Comparison of ENCODE assay signal across 5 fruit fly cellular contexts in the genomic region with DNA sequence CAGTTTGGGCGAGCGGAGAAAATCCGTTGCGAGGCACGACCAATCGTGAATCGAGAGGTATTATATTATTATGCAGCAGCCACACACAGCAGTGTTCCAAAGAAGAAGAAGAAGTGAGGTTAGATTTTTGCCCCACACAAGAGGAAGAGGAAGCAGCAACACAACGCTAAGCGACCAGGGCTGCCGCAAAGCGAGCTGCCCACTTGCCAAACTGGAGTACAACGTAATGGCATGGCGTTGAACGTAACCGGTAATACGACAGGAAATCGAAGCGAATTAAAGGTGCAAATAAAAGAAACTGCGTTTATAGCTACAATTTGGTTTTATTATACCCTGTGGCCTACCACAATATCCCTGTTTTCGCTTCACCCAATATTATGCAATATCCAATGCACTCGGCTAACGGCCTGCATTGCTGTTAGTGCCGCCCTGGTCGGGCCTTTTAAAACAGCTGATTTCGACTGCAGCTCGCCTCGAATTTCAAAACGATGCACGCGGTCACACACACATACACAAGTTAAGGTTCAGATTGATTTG.
TF ChIP-seq lines count a peak whose summit lies in the region.

No protein-coding gene starts in this region.

TF ChIP-seq in whole organism, adult, 20 proteins besides CTCF, POLR2A, EP300 and RAD21 (continued from another document):
- TF ChIP-seq Hr96 (GFP tag; optimal IDR thresholded peaks at IDR 0.05; lab: Kevin White, UChicago) (peak; percentile 90), Mnt (GFP tag; optimal IDR thresholded peaks at IDR 0.05; lab: Kevin White, UChicago) (peak; percentile 89), CG33017 (tag; optimal IDR thresholded peaks at IDR 0.05; lab: Kevin White, UChicago) (peak; percentile 64), Crg-1 (GFP tag; optimal IDR thresholded peaks at IDR 0.05; lab: Kevin White, UChicago) (peak; percentile 69)

TF ChIP-seq in whole organism, embryonic, 481 proteins besides CTCF, POLR2A, EP300 and RAD21 (continued from another document and continues in another):
- TF ChIP-seq ci (GFP tag; IDR thresholded peaks at IDR 0.05; lab: Robert Waterston, UW) (peak; percentile 80), CG7987 (GFP tag; optimal IDR thresholded peaks at IDR 0.05; lab: Kevin White, UChicago) (peak; percentile 57), cas (GFP tag; IDR thresholded peaks at IDR 0.05; lab: Robert Waterston, UW) (0 out of 2 replicates have a peak, but pooled peaks have one; percentile 30), Antp (GFP tag; optimal IDR thresholded peaks at IDR 0.05; lab: Kevin White, UChicago) (peak; percentile 87), grau (tag; optimal IDR thresholded peaks at IDR 0.05; lab: Kevin White, UChicago) (peak; percentile 73), CG12391 (tag; optimal IDR thresholded peaks at IDR 0.05; lab: Kevin White, UChicago) (peak; percentile 78), CG9215 (GFP tag; IDR thresholded peaks at IDR 0.05; lab: Robert Waterston, UW) (peak; percentile 64), ATbp (GFP tag; optimal IDR thresholded peaks at IDR 0.05; lab: Kevin White, UChicago) (peak; percentile 39), CG8765 (GFP tag; IDR thresholded peaks at IDR 0.05; lab: Robert Waterston, UW) (peak; percentile 42; the same call in 1 of the 2 replicates), Bteb2 (GFP tag; optimal IDR thresholded peaks at IDR 0.05; lab: Kevin White, UChicago) (peak; percentile 75), CG3065 (GFP tag; optimal IDR thresholded peaks at IDR 0.05; lab: Kevin White, UChicago) (peak; percentile 52), Deaf1 (tag; optimal IDR thresholded peaks at IDR 0.05; lab: Kevin White, UChicago) (peak; percentile 35), klu (GFP tag; IDR thresholded peaks at IDR 0.05; lab: Robert Waterston, UW) (0 out of 2 replicates have a peak, but pooled peaks have one; percentile 45), schlank (tag; optimal IDR thresholded peaks at IDR 0.05; lab: Kevin White, UChicago) (peak; percentile 70), Sox100B (GFP tag; optimal IDR thresholded peaks at IDR 0.05; lab: Kevin White, UChicago) (peak; percentile 80), pan (optimal IDR thresholded peaks at IDR 0.05; lab: Kevin White, UChicago) (no peak), pan (GFP tag; optimal IDR thresholded peaks at IDR 0.05 in 1 of 2, IDR thresholded peaks at IDR 0.05 in 1 of 2) (peak in 1 of 2 experiments; percentile 58), Atf6 (GFP tag; IDR thresholded peaks at IDR 0.05; lab: Robert Waterston, UW) (peak; percentile 65; the same call in 1 of the 2 replicates), H15 (GFP tag; IDR thresholded peaks at IDR 0.05; lab: Robert Waterston, UW) (peak; percentile 54; the same call in 1 of the 3 replicates), en (GFP tag; optimal IDR thresholded peaks at IDR 0.05; lab: Kevin White, UChicago) (peak; percentile 78), CG12104 (GFP tag; optimal IDR thresholded peaks at IDR 0.05; lab: Kevin White, UChicago) (peak; percentile 80), CG9876 (GFP tag; optimal IDR thresholded peaks at IDR 0.05; lab: Kevin White, UChicago) (peak; percentile 81), pnt (GFP tag; optimal IDR thresholded peaks at IDR 0.05; lab: Kevin White, UChicago) (peak; percentile 80), CG12299 (tag; optimal IDR thresholded peaks at IDR 0.05; lab: Kevin White, UChicago) (peak; percentile 65), sisA (GFP tag; IDR thresholded peaks at IDR 0.05; lab: Robert Waterston, UW) (peak; percentile 71), Spps (tag; optimal IDR thresholded peaks at IDR 0.05; lab: Kevin White, UChicago) (peak; percentile 27), CG1602 (GFP tag; optimal IDR thresholded peaks at IDR 0.05; lab: Kevin White, UChicago) (peak; percentile 65), nau (GFP tag; optimal IDR thresholded peaks at IDR 0.05; lab: Kevin White, UChicago) (peak; percentile 21)

TF ChIP-seq in whole organism, prepupa, 60 proteins besides CTCF, POLR2A, EP300 and RAD21 (continued from another document and continues in another):
- peak; percentile 51; the same call in 2 of the 3 replicates for TF ChIP-seq CG8119 (GFP tag; IDR thresholded peaks at IDR 0.05; lab: Robert Waterston, UW)
- peak; percentile 34 to 60 for TF ChIP-seq salr (GFP tag; optimal IDR thresholded peaks at IDR 0.05; lab: Kevin White, UChicago)
- peak; percentile 53 for TF ChIP-seq CG11902 (GFP tag; optimal IDR thresholded peaks at IDR 0.05; lab: Kevin White, UChicago)
- TF ChIP-seq net (GFP tag; optimal IDR thresholded peaks at IDR 0.05; lab: Kevin White, UChicago): peak; percentile 68
- TF ChIP-seq svp (GFP tag; lab: Kevin White, UChicago): peak; percentile 94
- peak; percentile 51 for TF ChIP-seq Sox102F (GFP tag; optimal IDR thresholded peaks at IDR 0.05; lab: Kevin White, UChicago)
- TF ChIP-seq Met (GFP tag; optimal IDR thresholded peaks at IDR 0.05; lab: Kevin White, UChicago): peak; percentile 69
- TF ChIP-seq Smox (GFP tag; optimal IDR thresholded peaks at IDR 0.05; lab: Kevin White, UChicago): peak; percentile 71
- peak; percentile 67 for TF ChIP-seq Eip75B (GFP tag; optimal IDR thresholded peaks at IDR 0.05; lab: Kevin White, UChicago)
- peak; percentile 60 for TF ChIP-seq CG1621 (tag; optimal IDR thresholded peaks at IDR 0.05; lab: Kevin White, UChicago)
- TF ChIP-seq CG8632 (GFP tag; optimal IDR thresholded peaks at IDR 0.05; lab: Kevin White, UChicago): peak; percentile 69
- TF ChIP-seq Eip78C (GFP tag; lab: Kevin White, UChicago): peak; percentile 90
- no peak for TF ChIP-seq spab (GFP tag; optimal IDR thresholded peaks at IDR 0.05; lab: Kevin White, UChicago)
- peak; percentile 96 for TF ChIP-seq vri (GFP tag; optimal IDR thresholded peaks at IDR 0.05; lab: Kevin White, UChicago)
- peak; percentile 71 for TF ChIP-seq CG6792 (GFP tag; optimal IDR thresholded peaks at IDR 0.05; lab: Kevin White, UChicago)
- no peak for TF ChIP-seq Hr38 (GFP tag; optimal IDR thresholded peaks at IDR 0.05; lab: Kevin White, UChicago)
- peak; percentile 9 for TF ChIP-seq CG6854 (GFP tag; optimal IDR thresholded peaks at IDR 0.05; lab: Kevin White, UChicago)
- peak; percentile 77 for TF ChIP-seq CG10631 (GFP tag; optimal IDR thresholded peaks at IDR 0.05; lab: Kevin White, UChicago)
- peak; percentile 10 for TF ChIP-seq CG9139 (GFP tag; optimal IDR thresholded peaks at IDR 0.05; lab: Kevin White, UChicago)
- peak; percentile 72; the same call in 2 of the 3 replicates for TF ChIP-seq eg (GFP tag; IDR thresholded peaks at IDR 0.05; lab: Robert Waterston, UW)
- peak; percentile 81 for TF ChIP-seq Ets21C (GFP tag; optimal IDR thresholded peaks at IDR 0.05; lab: Kevin White, UChicago)
- peak; percentile 45 for TF ChIP-seq Ets96B (tag; optimal IDR thresholded peaks at IDR 0.05; lab: Kevin White, UChicago)
- TF ChIP-seq acj6 (GFP tag; optimal IDR thresholded peaks at IDR 0.05; lab: Kevin White, UChicago): peak; percentile 78
- TF ChIP-seq CG4318 (GFP tag; optimal IDR thresholded peaks at IDR 0.05; lab: Kevin White, UChicago): peak; percentile 54
- TF ChIP-seq Lpt (GFP tag; optimal IDR thresholded peaks at IDR 0.05; lab: Kevin White, UChicago): peak; percentile 45
- peak; percentile 38 for TF ChIP-seq dsx (GFP tag; optimal IDR thresholded peaks at IDR 0.05; lab: Kevin White, UChicago; ENCODE audit: poor library complexity, severe bottlenecking)
- peak; percentile 75 for TF ChIP-seq topi (GFP tag; optimal IDR thresholded peaks at IDR 0.05; lab: Kevin White, UChicago)
- peak; percentile 65 for TF ChIP-seq fd59A (GFP tag; optimal IDR thresholded peaks at IDR 0.05; lab: Kevin White, UChicago)
- peak; percentile 80 for TF ChIP-seq cyc (GFP tag; optimal IDR thresholded peaks at IDR 0.05; lab: Kevin White, UChicago)
- peak; percentile 65 for TF ChIP-seq CG7368 (GFP tag; optimal IDR thresholded peaks at IDR 0.05; lab: Kevin White, UChicago)
- no peak for TF ChIP-seq Eip93F (GFP tag; optimal IDR thresholded peaks at IDR 0.05; lab: Kevin White, UChicago)

TF ChIP-seq in whole organism, pupa, 21 proteins besides CTCF, POLR2A, EP300 and RAD21 (continued from another document):
- TF ChIP-seq CG34367 (tag; optimal IDR thresholded peaks at IDR 0.05; lab: Kevin White, UChicago) (peak; percentile 50), CG15710 (tag; optimal IDR thresholded peaks at IDR 0.05; lab: Kevin White, UChicago) (peak; percentile 74)

TF ChIP-seq in whole organism, wandering third instar larva, 38 proteins besides CTCF, POLR2A, EP300 and RAD21 (continued from another document):
- TF ChIP-seq CrebA (GFP tag; optimal IDR thresholded peaks at IDR 0.05; lab: Kevin White, UChicago; ENCODE audit: borderline replicate concordance) (no peak), Myc (optimal IDR thresholded peaks at IDR 0.05; lab: Kevin White, UChicago) (peak; percentile 72), Hnf4 (GFP tag; optimal IDR thresholded peaks at IDR 0.05; lab: Kevin White, UChicago) (peak; percentile 83), h (GFP tag; optimal IDR thresholded peaks at IDR 0.05; lab: Kevin White, UChicago) (peak; percentile 80), lola (GFP tag; optimal IDR thresholded peaks at IDR 0.05; lab: Kevin White, UChicago) (no peak), Jra (GFP tag; optimal IDR thresholded peaks at IDR 0.05; lab: Kevin White, UChicago) (peak; percentile 42), rgr (GFP tag; optimal IDR thresholded peaks at IDR 0.05; lab: Kevin White, UChicago) (peak; percentile 80), Dfd (GFP tag; optimal IDR thresholded peaks at IDR 0.05; lab: Kevin White, UChicago) (no peak), CG9705 (GFP tag; optimal IDR thresholded peaks at IDR 0.05; lab: Kevin White, UChicago) (peak; percentile 80), woc (GFP tag; optimal IDR thresholded peaks at IDR 0.05; lab: Kevin White, UChicago) (peak; percentile 57), dl (GFP tag; optimal IDR thresholded peaks at IDR 0.05; lab: Kevin White, UChicago; ENCODE audit: insufficient read depth in 1 of 2, partially characterized antibody in 2 of 2) (no peak), Mio (GFP tag; optimal IDR thresholded peaks at IDR 0.05; lab: Kevin White, UChicago) (peak; percentile 41), Rel (GFP tag; optimal IDR thresholded peaks at IDR 0.05; lab: Kevin White, UChicago) (no peak), Rel (tag; optimal IDR thresholded peaks at IDR 0.05; lab: Kevin White, UChicago) (peak; percentile 47), CG32264 (GFP tag; optimal IDR thresholded peaks at IDR 0.05; lab: Kevin White, UChicago) (no peak), dsf (GFP tag; optimal IDR thresholded peaks at IDR 0.05; lab: Kevin White, UChicago; ENCODE audit: borderline replicate concordance) (no peak), dmrt93B (GFP tag; optimal IDR thresholded peaks at IDR 0.05; lab: Kevin White, UChicago) (peak; percentile 74), ey (GFP tag; optimal IDR thresholded peaks at IDR 0.05; lab: Kevin White, UChicago) (peak; percentile 80), tai (GFP tag; optimal IDR thresholded peaks at IDR 0.05; lab: Kevin White, UChicago) (no peak)
TF ChIP-seq in whole organism, wandering third instar larva: peak in this region for 21.
